Fruit fly (Drosophila melanogaster) whole organism, prepupa: ENCODE measurements around the gene CG13659.
A peak's percentile ranks its signal among the peaks of the same experiment; 100 is the strongest.

Experiments
- CG10669 ChIP-seq: fragments of 200-800 bp; sonication (Bioruptor generic); optimal IDR thresholded peaks from 3 replicates; lab custom pipeline; 2018; ENCODE audit warnings: missing biosample characterization, mild to moderate bottlenecking, missing genetic modification characterization, moderate library complexity
- CG16779 ChIP-seq: fragments of 200-800 bp; sonication (Bioruptor generic); optimal IDR thresholded peaks from 3 replicates; lab custom pipeline; 2017; ENCODE audit warnings: missing biosample characterization, mild to moderate bottlenecking, missing genetic modification characterization
- CG31627 ChIP-seq: fragments of 200-800 bp; sonication (Bioruptor generic); optimal IDR thresholded peaks from 3 replicates; lab custom pipeline; 2016; ENCODE audit warnings: missing biosample characterization, missing genetic modification characterization
- CG32006 ChIP-seq: fragments of 200-800 bp; sonication (Bioruptor generic); optimal IDR thresholded peaks from 3 replicates; lab custom pipeline; 2017; ENCODE audit warnings: missing biosample characterization, mild to moderate bottlenecking, missing genetic modification characterization
- CG4318 ChIP-seq: fragments of 200-800 bp; sonication (Bioruptor generic); optimal IDR thresholded peaks from 3 replicates; lab custom pipeline; 2017; ENCODE audit warnings: missing biosample characterization, mild to moderate bottlenecking, missing genetic modification characterization
- CG6276 ChIP-seq: fragments of 200-800 bp; sonication (Bioruptor generic); optimal IDR thresholded peaks from 2 replicates; lab custom pipeline; 2017; ENCODE audit warnings: missing biosample characterization, mild to moderate bottlenecking, missing genetic modification characterization
- CG6792 ChIP-seq: fragments of 200-800 bp; sonication (Bioruptor generic); optimal IDR thresholded peaks from 3 replicates; lab custom pipeline; 2016; ENCODE audit warnings: missing biosample characterization, missing genetic modification characterization
- CG6808 ChIP-seq: fragments of 200-800 bp; sonication (Bioruptor generic); optimal IDR thresholded peaks from 3 replicates; lab custom pipeline; 2017; ENCODE audit warnings: missing biosample characterization, missing genetic modification characterization, mild to moderate bottlenecking, moderate library complexity, missing genetic modification reagents
- CG6854 ChIP-seq: fragments of 200-800 bp; sonication (Bioruptor generic); optimal IDR thresholded peaks from 2 replicates; lab custom pipeline; 2017; ENCODE audit warnings: missing biosample characterization, mild to moderate bottlenecking, missing genetic modification characterization
- CG8319 ChIP-seq: fragments of 200-800 bp; sonication (Bioruptor generic); optimal IDR thresholded peaks from 3 replicates; lab custom pipeline; 2016; ENCODE audit warnings: missing biosample characterization, missing genetic modification characterization
- Eip93F ChIP-seq: fragments of 200-800 bp; sonication (Bioruptor generic); optimal IDR thresholded peaks from 2 replicates; lab custom pipeline; 2016; ENCODE audit warnings: missing biosample characterization, mild to moderate bottlenecking, missing genetic modification characterization
- Ets21C ChIP-seq: fragments of 200-800 bp; sonication (Bioruptor generic); optimal IDR thresholded peaks from 3 replicates; lab custom pipeline; 2016; ENCODE audit warnings: missing biosample characterization, missing genetic modification characterization
- Gug ChIP-seq: fragments of 200-800 bp; sonication (Bioruptor generic); IDR thresholded peaks from 2 replicates; pipeline ENCODE4 v1.3.6; 2022; ENCODE audit warnings: missing biosample characterization, missing genetic modification characterization
- Hr39 ChIP-seq: fragments of 200-800 bp; sonication (Bioruptor generic); optimal IDR thresholded peaks from 2 replicates; lab custom pipeline; 2016; ENCODE audit warnings: missing biosample characterization, missing genetic modification characterization
- Met ChIP-seq: fragments of 200-800 bp; sonication (Bioruptor generic); optimal IDR thresholded peaks from 3 replicates; lab custom pipeline; 2016; ENCODE audit warnings: missing biosample characterization, missing genetic modification characterization
- Smox ChIP-seq: fragments of 200-800 bp; sonication (Bioruptor generic); optimal IDR thresholded peaks from 3 replicates; lab custom pipeline; 2016; ENCODE audit warnings: missing biosample characterization, missing genetic modification characterization
- Sox102F ChIP-seq: fragments of 200-800 bp; sonication (Bioruptor generic); optimal IDR thresholded peaks from 2 replicates; lab custom pipeline; 2016; ENCODE audit warnings: missing biosample characterization, mild to moderate bottlenecking, missing genetic modification characterization
- achi ChIP-seq: fragments of 200-800 bp; sonication (Bioruptor generic); optimal IDR thresholded peaks from 3 replicates; lab custom pipeline; 2016; ENCODE audit warnings: missing biosample characterization, missing genetic modification characterization
- cyc ChIP-seq: fragments of 200-800 bp; sonication (Bioruptor generic); optimal IDR thresholded peaks from 3 replicates; lab custom pipeline; 2016; ENCODE audit warnings: missing biosample characterization, missing genetic modification characterization
- dsx ChIP-seq: fragments of 200-800 bp; optimal IDR thresholded peaks from 3 replicates; lab custom pipeline; 2019; ENCODE audit warnings: missing biosample characterization, mild to moderate bottlenecking, missing genetic modification characterization, moderate library complexity; ENCODE audit not compliant: poor library complexity, severe bottlenecking
- eg ChIP-seq: fragments of 200-800 bp; sonication (Bioruptor generic); IDR thresholded peaks from 3 replicates; pipeline ENCODE4 v1.3.6; 2022; ENCODE audit warnings: missing biosample characterization, missing genetic modification characterization
- esn ChIP-seq: fragments of 200-800 bp; sonication (Bioruptor generic); optimal IDR thresholded peaks from 2 replicates; lab custom pipeline; 2016; ENCODE audit warnings: missing biosample characterization, mild to moderate bottlenecking, missing genetic modification characterization, moderate library complexity
- fd85E ChIP-seq: fragments of 200-800 bp; sonication (Bioruptor generic); optimal IDR thresholded peaks from 3 replicates; lab custom pipeline; 2016; ENCODE audit warnings: missing biosample characterization, missing genetic modification characterization
- fkh ChIP-seq: fragments of 200-800 bp; sonication (Bioruptor generic); optimal IDR thresholded peaks from 3 replicates; lab custom pipeline; 2017; ENCODE audit warnings: missing biosample characterization, mild to moderate bottlenecking, missing genetic modification characterization, moderate library complexity
- net ChIP-seq: fragments of 200-800 bp; sonication (Bioruptor generic); optimal IDR thresholded peaks from 3 replicates; lab custom pipeline; 2016; ENCODE audit warnings: missing biosample characterization, missing genetic modification characterization
- spab ChIP-seq: fragments of 200-800 bp; sonication (Bioruptor generic); optimal IDR thresholded peaks from 2 replicates; lab custom pipeline; 2017; ENCODE audit warnings: missing biosample characterization, mild to moderate bottlenecking, missing genetic modification characterization, missing genetic modification reagents
- svp ChIP-seq: fragments of 200-800 bp; sonication (Bioruptor generic); peaks from one replicate; lab custom pipeline; 2016; ENCODE audit warnings: missing biosample characterization, missing genetic modification characterization
- vri ChIP-seq: fragments of 200-800 bp; sonication (Bioruptor generic); optimal IDR thresholded peaks from 3 replicates; lab custom pipeline; 2016; ENCODE audit warnings: missing biosample characterization, mild to moderate bottlenecking, missing genetic modification characterization

CG13659 gene

dm6 chr3R:25273537-25273936 is 27.2 kb upstream of the CG13659 start, which contains the start of gene CG11878:
Gene CG11878 (plus strand): TSS chr3R:25273837.
- TF ChIP-seq Smox (GFP tag; lab: Kevin White, UChicago) (no peak), dsx (GFP tag; lab: Kevin White, UChicago) (no peak)

DNA sequence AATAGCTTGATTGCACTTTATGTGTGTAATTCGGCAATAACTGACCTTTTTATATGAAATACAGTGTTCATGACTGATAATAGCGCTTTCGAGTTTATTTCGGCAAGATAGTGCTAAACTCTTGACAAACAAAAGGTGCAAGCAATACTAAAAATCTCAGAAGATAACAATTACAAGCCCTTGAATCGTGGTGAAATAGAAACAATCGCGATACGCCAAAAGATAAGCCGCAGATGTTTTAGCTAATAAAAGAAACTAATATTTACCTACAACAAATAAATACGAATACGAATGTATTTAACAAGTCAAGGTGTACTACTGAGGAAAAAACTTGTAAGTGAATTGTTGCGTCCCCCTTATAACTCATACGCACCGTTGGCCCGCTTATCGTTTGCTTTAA is 25.4 kb upstream of the CG13659 start:
- peak; percentile 2 for TF ChIP-seq CG16779 (tag; lab: Kevin White, UChicago)
- TF ChIP-seq CG8319 (GFP tag; lab: Kevin White, UChicago), result no peak
- peak; percentile 71 for TF ChIP-seq fkh (GFP tag; lab: Kevin White, UChicago)
- no peak for TF ChIP-seq Ets21C
- TF ChIP-seq vri, result peak; percentile 63
- TF ChIP-seq, all 60 proteins: peak for 3

DNA sequence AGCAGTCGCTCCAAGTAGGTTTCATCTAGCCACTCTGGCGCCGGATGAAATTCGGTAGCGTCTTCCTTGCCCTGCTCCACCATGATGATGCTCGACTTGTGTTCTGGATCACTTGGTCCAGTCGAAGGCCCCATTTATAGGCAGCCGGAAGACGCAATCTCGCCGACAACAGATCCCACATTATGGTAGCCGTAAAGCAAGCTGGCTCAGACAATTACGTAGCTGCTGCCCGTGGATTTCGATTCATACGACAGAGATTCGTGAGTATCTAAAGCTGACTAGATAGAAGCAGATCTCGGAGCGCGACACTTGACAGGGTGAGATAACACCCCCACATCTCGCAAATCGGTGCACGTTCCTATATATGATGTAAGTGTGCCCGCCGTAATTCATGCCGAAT is 23.6 kb upstream of the CG13659 start, which contains the start of gene CG10513:
CG10513 (minus strand) TSS at position 101 of the 400 bp plus-strand sequence.
- TF ChIP-seq Ets21C (no peak), CG10669 (GFP tag; lab: Kevin White, UChicago) (no peak), CG6276 (GFP tag; lab: Kevin White, UChicago) (no peak), CG31627 (GFP tag; lab: Kevin White, UChicago) (no peak), vri (peak; percentile 6), Eip93F (GFP tag; lab: Kevin White, UChicago) (no peak), Gug (GFP tag; lab: Robert Waterston, UW) (no peak), CG4318 (no peak), cyc (no peak)

DNA sequence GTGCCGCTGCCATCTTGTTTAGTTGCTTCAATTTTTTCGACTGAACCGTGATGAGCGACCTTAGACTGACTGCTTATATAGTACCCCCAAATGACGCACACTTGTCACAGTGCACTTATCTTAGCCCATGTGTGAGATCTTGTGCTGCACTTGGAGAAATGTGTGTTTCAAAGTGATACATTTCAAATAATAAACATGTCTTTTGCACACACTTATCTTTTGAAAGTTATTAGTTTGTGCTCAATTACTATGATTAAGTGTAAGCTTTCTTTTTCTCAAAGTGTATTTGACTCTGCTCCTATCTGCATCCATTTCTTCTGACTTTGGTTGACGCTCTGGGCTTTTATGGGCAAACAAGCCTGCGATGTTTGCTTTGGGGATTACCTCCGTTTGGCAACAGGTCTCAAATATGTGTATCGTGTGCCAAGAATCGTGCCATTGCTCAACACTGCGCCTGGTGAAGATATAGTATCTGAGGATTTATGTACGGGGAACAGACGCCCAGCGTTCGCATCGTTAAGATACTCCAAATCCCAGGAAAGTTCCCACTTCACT is 20.8 kb upstream of the CG13659 start, which contains the start of gene CG10514:
CG10514 (minus strand) TSS at position 51 of the 555 bp plus-strand sequence.
- TF ChIP-seq CG6808 (GFP tag; lab: Kevin White, UChicago) (no peak), Sox102F (GFP tag; lab: Kevin White, UChicago) (peak; percentile 4), achi (GFP tag; lab: Kevin White, UChicago) (peak; percentile 12), svp (peak; percentile 26), vri (peak; percentile 23)

DNA sequence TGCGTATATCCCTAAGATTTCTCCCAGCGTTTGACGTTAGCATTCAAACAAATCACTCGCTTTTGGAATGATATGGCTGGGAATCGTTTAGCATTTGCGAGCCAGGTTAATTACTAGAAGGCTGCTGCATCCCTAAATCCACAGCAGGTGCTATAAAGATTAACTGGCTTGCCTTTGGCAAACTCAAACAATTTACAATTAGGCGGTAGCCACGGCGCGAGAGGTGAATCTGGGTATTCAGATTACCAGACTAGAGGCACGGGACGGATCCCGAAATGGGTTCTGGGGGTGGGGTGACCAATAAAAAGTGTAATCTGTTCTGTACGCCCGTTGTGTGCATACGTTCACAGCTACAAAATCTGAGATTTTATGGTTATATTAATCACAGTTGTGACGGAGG is 19.5 kb upstream of the CG13659 start, which contains the start of gene CG11892:
CG11892 (plus strand) TSS at position 384 of the 400 bp plus-strand sequence.
- TF ChIP-seq Sox102F (GFP tag; lab: Kevin White, UChicago), result peak; percentile 23
- peak; percentile 46 for TF ChIP-seq svp
- no peak for TF ChIP-seq CG32006
- TF ChIP-seq esn, result no peak
- TF ChIP-seq fkh (GFP tag; lab: Kevin White, UChicago), result peak; percentile 90
- TF ChIP-seq vri, result peak; percentile 46

dm6 chr3R:25283209-25283670 is 17.5 kb upstream of the CG13659 start, which contains the start of gene CG31300:
Gene CG31300 (plus strand): TSS chr3R:25283620.
- TF ChIP-seq Met (GFP tag; lab: Kevin White, UChicago) (no peak), Hr39 (GFP tag; lab: Kevin White, UChicago) (no peak), CG6808 (GFP tag; lab: Kevin White, UChicago) (no peak), spab (GFP tag; lab: Kevin White, UChicago) (no peak), vri (no peak), net (GFP tag; lab: Kevin White, UChicago) (no peak)

dm6 chr3R:25285173-25285572 is 15.5 kb upstream of the CG13659 start, which contains the start of gene CG31104:
Gene CG31104 (plus strand): TSS chr3R:25285473.
- TF ChIP-seq CG6854 (GFP tag; lab: Kevin White, UChicago) (no peak), CG6792 (GFP tag; lab: Kevin White, UChicago) (no peak), CG6808 (GFP tag; lab: Kevin White, UChicago) (no peak), fd85E (GFP tag; lab: Kevin White, UChicago) (no peak), eg (GFP tag; lab: Robert Waterston, UW) (no peak)
